Fruit fly (Drosophila melanogaster): ENCODE measurements around the gene CG14377.
A peak's percentile ranks its signal among the peaks of the same experiment; 100 is the strongest.

CG14377 gene

DNA sequence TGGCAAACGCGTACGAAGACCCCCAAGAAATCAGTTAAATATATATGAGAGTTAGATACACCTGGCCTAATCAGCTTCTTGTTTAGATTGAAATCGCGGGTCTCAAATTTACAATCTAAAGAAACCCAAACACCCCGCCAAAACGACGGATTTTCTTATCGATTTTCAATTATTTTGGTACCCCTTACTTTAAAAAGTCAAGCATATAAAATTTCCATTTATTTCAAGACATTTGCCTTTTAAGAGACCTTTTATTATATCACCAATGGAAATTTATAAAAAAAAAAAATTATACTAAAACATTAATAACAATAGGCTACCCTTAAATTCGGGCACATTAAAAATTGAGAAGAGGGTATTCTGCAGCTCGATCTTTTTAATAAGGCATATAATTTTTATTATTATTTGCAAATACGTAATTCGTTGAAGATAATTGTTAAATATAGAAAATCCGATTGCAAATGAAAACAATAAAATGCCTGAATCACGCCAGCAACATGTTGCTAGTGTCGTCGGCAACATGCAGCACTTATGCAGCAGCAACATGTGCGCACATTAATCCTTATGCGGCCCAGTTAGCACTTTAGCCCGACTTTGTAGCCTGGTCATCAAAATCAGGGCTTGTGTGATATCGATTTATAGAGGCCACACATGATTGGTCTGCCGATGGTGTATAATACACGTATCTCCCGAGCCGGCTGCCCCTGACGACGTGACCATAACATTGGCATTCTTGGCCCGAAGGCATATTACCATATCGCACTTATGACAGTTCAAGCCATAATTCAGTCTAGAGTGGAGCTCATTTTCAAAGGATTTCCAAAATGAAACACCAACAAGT is 25.6 kb upstream of the CG14377 start, which contains the start of the genes Lip3 and CG34309 (continued):
- TF ChIP-seq CG11762 (GFP tag; optimal IDR thresholded peaks at IDR 0.05; ENCODE audit: insufficient read depth), result no peak
- TF ChIP-seq ss (GFP tag; optimal IDR thresholded peaks at IDR 0.05), result no peak
- no peak for TF ChIP-seq eg (GFP tag; IDR thresholded peaks at IDR 0.05)
- TF ChIP-seq CG4318 (GFP tag; optimal IDR thresholded peaks at IDR 0.05), result no peak
- TF ChIP-seq CG6792 (GFP tag; optimal IDR thresholded peaks at IDR 0.05), result peak; percentile 48
- no peak for TF ChIP-seq dac (GFP tag; optimal IDR thresholded peaks at IDR 0.05)
- no peak for TF ChIP-seq CG15336 (GFP tag; IDR thresholded peaks at IDR 0.05)
- no peak for TF ChIP-seq net (GFP tag; optimal IDR thresholded peaks at IDR 0.05)
- peak; percentile 39 for TF ChIP-seq acj6 (GFP tag; optimal IDR thresholded peaks at IDR 0.05)
- TF ChIP-seq Hr39 (GFP tag; optimal IDR thresholded peaks at IDR 0.05), result peak; percentile 39
- TF ChIP-seq cyc (GFP tag; optimal IDR thresholded peaks at IDR 0.05), result peak; percentile 32
- no peak for TF ChIP-seq CG7368 (GFP tag; optimal IDR thresholded peaks at IDR 0.05)

dm6 chr3R:13374913-13375312 is 22.7 kb upstream of the CG14377 start:
- TF ChIP-seq CG3032 (tag; optimal IDR thresholded peaks at IDR 0.05) (no peak), Ets96B (tag; optimal IDR thresholded peaks at IDR 0.05) (peak; percentile 24), CG15336 (GFP tag; IDR thresholded peaks at IDR 0.05) (no peak), Hr38 (GFP tag; optimal IDR thresholded peaks at IDR 0.05) (no peak), CG16779 (tag; optimal IDR thresholded peaks at IDR 0.05) (no peak), CG10669 (GFP tag; optimal IDR thresholded peaks at IDR 0.05) (peak; percentile 24), CG8319 (GFP tag; optimal IDR thresholded peaks at IDR 0.05) (no peak), CG6163 (GFP tag; IDR thresholded peaks at IDR 0.05) (0 out of 3 replicates have a peak, but pooled peaks have one; percentile 22), esn (GFP tag; optimal IDR thresholded peaks at IDR 0.05) (peak; percentile 15)

DNA sequence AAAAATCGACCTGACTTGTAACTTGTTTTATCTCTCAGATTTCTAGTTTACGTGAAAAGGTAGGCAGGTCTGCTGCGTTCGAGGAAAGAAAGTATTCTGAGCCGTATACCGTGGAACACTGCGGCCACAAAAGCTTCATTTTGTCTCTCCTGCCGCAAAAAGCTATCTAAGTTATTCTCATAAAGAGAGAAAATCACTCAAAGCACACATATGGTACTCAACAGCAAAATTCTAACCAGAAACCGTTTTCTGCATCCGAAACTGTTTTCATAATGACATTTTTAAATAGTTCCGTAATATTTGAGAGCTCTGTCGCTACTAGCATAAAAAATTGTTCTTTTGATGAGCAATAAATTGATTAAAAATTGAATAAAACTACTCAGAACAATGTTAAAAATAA is 18.0 kb upstream of the CG14377 start, which contains the start of the genes CG9813 and CG8870:
TSS of gene CG9813 (minus strand) at position 101 of the 400 bp plus-strand sequence.
TSS of gene CG8870 (plus strand) at position 168 of the 400 bp plus-strand sequence.
- TF ChIP-seq acj6 (GFP tag; optimal IDR thresholded peaks at IDR 0.05) (no peak), CG8319 (GFP tag; optimal IDR thresholded peaks at IDR 0.05) (no peak), eg (GFP tag; IDR thresholded peaks at IDR 0.05) (no peak), achi (GFP tag; optimal IDR thresholded peaks at IDR 0.05) (no peak), CG3032 (tag; optimal IDR thresholded peaks at IDR 0.05) (no peak), CG32006 (GFP tag; optimal IDR thresholded peaks at IDR 0.05) (no peak), Smox (GFP tag; optimal IDR thresholded peaks at IDR 0.05) (no peak), Hr39 (GFP tag; optimal IDR thresholded peaks at IDR 0.05) (no peak), dsx (GFP tag; optimal IDR thresholded peaks at IDR 0.05; ENCODE audit: poor library complexity, severe bottlenecking) (no peak), Eip75B (GFP tag; optimal IDR thresholded peaks at IDR 0.05) (no peak), lz (GFP tag; optimal IDR thresholded peaks at IDR 0.05) (no peak), Eip93F (GFP tag; optimal IDR thresholded peaks at IDR 0.05) (no peak), CG1621 (tag; optimal IDR thresholded peaks at IDR 0.05) (no peak), esn (GFP tag; optimal IDR thresholded peaks at IDR 0.05) (no peak), CG6792 (GFP tag; optimal IDR thresholded peaks at IDR 0.05) (no peak), CG6163 (GFP tag; IDR thresholded peaks at IDR 0.05) (no peak), Sox102F (GFP tag; optimal IDR thresholded peaks at IDR 0.05) (no peak), Eip78C (GFP tag) (no peak), CG11902 (GFP tag; optimal IDR thresholded peaks at IDR 0.05) (no peak), Sox15 (GFP tag; optimal IDR thresholded peaks at IDR 0.05) (no peak)

DNA sequence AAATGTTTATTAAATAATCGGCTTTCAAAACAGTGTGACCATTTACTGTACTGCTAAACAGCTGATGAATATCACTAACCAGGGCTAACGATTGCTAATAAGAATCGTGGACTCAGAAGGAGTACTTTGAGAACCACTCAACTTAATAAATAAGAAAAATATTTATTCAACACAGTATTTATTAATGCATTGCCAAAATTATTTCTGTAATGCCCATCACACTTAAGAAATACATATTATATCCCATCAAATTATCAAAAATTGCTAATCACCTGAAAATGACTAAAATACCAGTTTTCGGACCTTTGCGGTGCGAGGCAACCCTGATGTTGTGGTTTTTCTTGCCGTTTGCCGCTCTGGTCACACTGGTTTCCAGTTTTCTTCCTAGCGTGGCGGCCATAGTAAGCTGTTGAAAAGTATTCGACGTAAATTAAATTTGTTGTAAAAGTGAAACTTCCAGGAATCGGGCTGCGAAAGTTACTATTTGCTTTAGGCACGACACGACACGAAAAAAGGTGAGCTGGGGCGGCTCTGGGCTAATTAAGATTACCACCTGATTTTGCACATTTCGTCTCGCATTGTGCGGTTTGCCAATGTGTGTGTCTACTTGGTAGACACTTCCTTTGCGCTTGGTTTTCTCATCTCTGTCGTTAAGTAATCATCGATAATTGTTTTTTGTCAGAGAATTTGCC is 15.7 kb upstream of the CG14377 start, which contains the start of the genes mRpS21 and Droj2:
TSS of gene mRpS21 (minus strand) at position 66 of the 692 bp plus-strand sequence.
TSS of gene Droj2 (plus strand) at position 363 of the 692 bp plus-strand sequence.
- TF ChIP-seq CG6808 (GFP tag; optimal IDR thresholded peaks at IDR 0.05) (peak; percentile 38), CG3032 (tag; optimal IDR thresholded peaks at IDR 0.05) (peak; percentile 54), acj6 (GFP tag; optimal IDR thresholded peaks at IDR 0.05) (peak; percentile 29), ss (GFP tag; optimal IDR thresholded peaks at IDR 0.05) (peak; percentile 14 to 55), CG31627 (GFP tag; optimal IDR thresholded peaks at IDR 0.05) (peak; percentile 51), eg (GFP tag; IDR thresholded peaks at IDR 0.05) (peak; percentile 48; the same call in 2 of the 3 replicates), fkh (GFP tag; optimal IDR thresholded peaks at IDR 0.05) (no peak), Ets21C (GFP tag; optimal IDR thresholded peaks at IDR 0.05) (peak; percentile 41), Sox102F (GFP tag; optimal IDR thresholded peaks at IDR 0.05) (peak; percentile 13), Smox (GFP tag; optimal IDR thresholded peaks at IDR 0.05) (peak; percentile 57), Lpt (GFP tag; optimal IDR thresholded peaks at IDR 0.05) (no peak), CG8319 (GFP tag; optimal IDR thresholded peaks at IDR 0.05) (no peak), CG6854 (GFP tag; optimal IDR thresholded peaks at IDR 0.05) (peak; percentile 19), topi (GFP tag; optimal IDR thresholded peaks at IDR 0.05) (peak; percentile 3), vri (GFP tag; optimal IDR thresholded peaks at IDR 0.05) (peak; percentile 70), CG3919 (GFP tag; optimal IDR thresholded peaks at IDR 0.05) (no peak), CG9139 (GFP tag; optimal IDR thresholded peaks at IDR 0.05) (peak; percentile 12)
